Fruit fly (Drosophila melanogaster): Measurements from ENCODE around the gene endos.

dm6 chr3L:14063241-14064064 is 31.9 kb upstream of the endos start:
- TF ChIP-seq h (optimal IDR thresholded peaks at IDR 0.05) (no peak), Sin3A (optimal IDR thresholded peaks at IDR 0.05) (no peak), insv (optimal IDR thresholded peaks at IDR 0.05) (no peak), ttk (optimal IDR thresholded peaks at IDR 0.05) (no peak)

Measured in Kc167 (cell line).